Worm (Caenorhabditis elegans): ENCODE results near the gene rocf-1.

- no peak for TF ChIP-seq dao-5 (tag; optimal IDR thresholded peaks at IDR 0.05)
- TF ChIP-seq W03F9.2 (tag; optimal IDR thresholded peaks at IDR 0.05): no peak
Measured at ce11 chrV:15499099-15499498, 34.8 kb upstream of the rocf-1 start.
